Worm (Caenorhabditis elegans) whole organism, L1 larva: Measurements from ENCODE around the gene H27A22.1.
A peak's percentile ranks its signal among the peaks of the same experiment; 100 is the strongest.

Experiments
- C16A3.4 ChIP-seq: fragments of 150-350 bp; optimal IDR thresholded peaks from 2 replicates; lab custom pipeline; 2014; ENCODE audit warnings: missing biosample characterization, missing genetic modification characterization
- Y116A8C.19 ChIP-seq: sonication (generic microtip); optimal IDR thresholded peaks from 2 replicates; lab custom pipeline; 2016; ENCODE audit warnings: missing compliant biosample characterization, missing genetic modification characterization, borderline replicate concordance
- aha-1 ChIP-seq: fragments of 150-350 bp; optimal IDR thresholded peaks from 2 replicates; lab custom pipeline; 2014; ENCODE audit warnings: missing biosample characterization, missing genetic modification characterization
- ceh-8 ChIP-seq: fragments of 200-800 bp; sonication (Bioruptor generic); optimal IDR thresholded peaks from 2 replicates; lab custom pipeline; 2018; ENCODE audit warnings: mild to moderate bottlenecking, missing genetic modification characterization, moderate library complexity, missing compliant biosample characterization
- dsc-1 ChIP-seq: sonication (generic microtip); optimal IDR thresholded peaks from 2 replicates; lab custom pipeline; 2016; ENCODE audit warnings: mild to moderate bottlenecking, missing genetic modification characterization, missing compliant biosample characterization
- fkh-10 ChIP-seq: sonication (generic microtip); optimal IDR thresholded peaks from 2 replicates; lab custom pipeline; 2017; ENCODE audit warnings: missing biosample characterization, missing genetic modification reagents, missing genetic modification characterization
- fkh-4 ChIP-seq: sonication (generic microtip); optimal IDR thresholded peaks from 2 replicates; lab custom pipeline; 2016; ENCODE audit warnings: missing compliant biosample characterization, missing genetic modification characterization, borderline replicate concordance
- hlh-17 ChIP-seq: fragments of 200-800 bp; sonication (Bioruptor generic); optimal IDR thresholded peaks from 2 replicates; lab custom pipeline; 2018; ENCODE audit warnings: missing genetic modification characterization, mild to moderate bottlenecking, missing compliant biosample characterization, moderate library complexity, borderline replicate concordance
- hlh-4 ChIP-seq: sonication (generic microtip); optimal IDR thresholded peaks from 2 replicates; lab custom pipeline; 2016; ENCODE audit warnings: mild to moderate bottlenecking, missing genetic modification characterization, missing compliant biosample characterization
- jun-1 ChIP-seq: fragments of 150-350 bp; optimal IDR thresholded peaks from 2 replicates; lab custom pipeline; 2014; ENCODE audit warnings: missing biosample characterization, missing genetic modification reagents, missing genetic modification characterization
- lin-14 ChIP-seq: fragments of 200-800 bp; sonication (Bioruptor generic); optimal IDR thresholded peaks from 2 replicates; lab custom pipeline; 2018; ENCODE audit warnings: mild to moderate bottlenecking, missing genetic modification characterization, moderate library complexity, missing compliant biosample characterization
- lin-15B ChIP-seq: fragments of 150-350 bp; sonication (generic microtip); optimal IDR thresholded peaks from 3 replicates; lab custom pipeline; 2014; ENCODE audit warnings: missing biosample characterization, missing genetic modification characterization
- lin-35 ChIP-seq, 2 experiments: fragments of 150-350 bp; optimal IDR thresholded peaks; 2 replicates each; lab custom pipeline; 2014; ENCODE audit warnings: missing biosample characterization in 2 of 2, missing genetic modification characterization in 2 of 2, missing genetic modification reagents in 2 of 2
- mdl-1 ChIP-seq, 2 experiments: fragments of 150-350 bp; optimal IDR thresholded peaks; 2 replicates each; lab custom pipeline; 2014 to 2017; ENCODE audit warnings: missing biosample characterization in 2 of 2, missing genetic modification characterization in 2 of 2, inconsistent platforms in 1 of 2
- mef-2 ChIP-seq: fragments of 150-350 bp; optimal IDR thresholded peaks from 2 replicates; lab custom pipeline; 2014; ENCODE audit warnings: missing biosample characterization, missing genetic modification characterization
- nhr-11 ChIP-seq: fragments of 150-350 bp; optimal IDR thresholded peaks from 2 replicates; lab custom pipeline; 2014; ENCODE audit warnings: missing biosample characterization, missing genetic modification characterization
- nhr-19 ChIP-seq: fragments of 200-800 bp; sonication (Bioruptor generic); conservative IDR thresholded peaks from 2 replicates; pipeline ENCODE4 v1.3.6; 2022; ENCODE audit warnings: missing genetic modification characterization, missing compliant biosample characterization
- nhr-237 ChIP-seq: fragments of 150-350 bp; optimal IDR thresholded peaks from 2 replicates; lab custom pipeline; 2014; ENCODE audit warnings: missing biosample characterization, missing genetic modification characterization
- nhr-71 ChIP-seq: sonication (generic microtip); optimal IDR thresholded peaks from 2 replicates; lab custom pipeline; 2016; ENCODE audit warnings: mild to moderate bottlenecking, missing genetic modification characterization, moderate library complexity, missing compliant biosample characterization
- nhr-77 ChIP-seq: fragments of 150-350 bp; optimal IDR thresholded peaks from 2 replicates; lab custom pipeline; 2014; ENCODE audit warnings: missing biosample characterization, missing genetic modification characterization
- pag-3 ChIP-seq: sonication (generic microtip); optimal IDR thresholded peaks from 2 replicates; lab custom pipeline; 2017; ENCODE audit warnings: missing genetic modification characterization, mild to moderate bottlenecking, missing compliant biosample characterization, antibody characterized with exemption, borderline replicate concordance; ENCODE audit not compliant: insufficient read depth
- snpc-4 ChIP-seq: fragments of 150-350 bp; optimal IDR thresholded peaks from 2 replicates; lab custom pipeline; 2014; ENCODE audit warnings: missing biosample characterization, missing genetic modification characterization
- snu-23 ChIP-seq: sonication (generic microtip); optimal IDR thresholded peaks from 2 replicates; lab custom pipeline; 2016; ENCODE audit warnings: missing genetic modification characterization, missing compliant biosample characterization
- sox-4 ChIP-seq: sonication (generic microtip); optimal IDR thresholded peaks from 2 replicates; lab custom pipeline; 2016; ENCODE audit warnings: missing genetic modification characterization, missing compliant biosample characterization
- sptf-1 ChIP-seq: fragments of 150-350 bp; optimal IDR thresholded peaks from 2 replicates; lab custom pipeline; 2014; ENCODE audit warnings: missing biosample characterization, missing genetic modification characterization
- sup-37 ChIP-seq: fragments of 200-800 bp; sonication (Bioruptor generic); optimal IDR thresholded peaks from 2 replicates; lab custom pipeline; 2018; ENCODE audit warnings: mild to moderate bottlenecking, missing genetic modification characterization, missing compliant biosample characterization
- tlp-1 ChIP-seq: fragments of 150-350 bp; optimal IDR thresholded peaks from 2 replicates; lab custom pipeline; 2014; ENCODE audit warnings: missing biosample characterization, missing genetic modification characterization
- unc-130 ChIP-seq: fragments of 150-350 bp; optimal IDR thresholded peaks from 2 replicates; lab custom pipeline; 2017; ENCODE audit warnings: missing biosample characterization, missing genetic modification characterization, inconsistent platforms
- unc-62 ChIP-seq: fragments of 150-350 bp; optimal IDR thresholded peaks from 2 replicates; lab custom pipeline; 2014; ENCODE audit warnings: missing biosample characterization, missing genetic modification reagents, missing genetic modification characterization
- unc-98 ChIP-seq: fragments of 200-800 bp; sonication (Bioruptor generic); IDR thresholded peaks from 2 replicates; pipeline ENCODE4 v1.3.6; 2022; ENCODE audit warnings: missing genetic modification characterization, missing compliant biosample characterization

H27A22.1 gene

DNA sequence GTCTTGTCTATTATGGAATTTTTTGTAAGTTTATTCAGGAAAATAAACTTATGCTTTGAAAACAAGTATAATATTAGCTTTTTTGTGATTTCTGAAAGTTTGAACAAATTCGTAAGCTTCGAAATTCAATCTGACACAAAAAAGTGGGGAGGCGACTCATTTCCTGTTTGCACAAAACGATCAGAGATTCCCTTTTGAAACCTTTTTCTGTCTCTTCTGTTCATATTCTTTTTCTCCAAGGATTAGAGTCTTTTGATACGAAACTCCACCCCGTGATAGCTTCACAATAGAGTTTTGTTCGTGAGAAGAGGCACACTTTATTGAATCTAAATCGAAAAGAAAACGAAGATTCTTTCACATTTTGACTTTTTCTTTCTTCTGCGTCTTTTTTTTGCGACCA lies 38.6 kb downstream of the H27A22.1 start:
- TF ChIP-seq fkh-10 (GFP tag; lab: Kevin White, UChicago) (peak; percentile 74), lin-14 (peak; percentile 45), sup-37 (GFP tag; lab: Kevin White, UChicago) (no peak), dsc-1 (tag; lab: Kevin White, UChicago) (peak; percentile 19)

DNA sequence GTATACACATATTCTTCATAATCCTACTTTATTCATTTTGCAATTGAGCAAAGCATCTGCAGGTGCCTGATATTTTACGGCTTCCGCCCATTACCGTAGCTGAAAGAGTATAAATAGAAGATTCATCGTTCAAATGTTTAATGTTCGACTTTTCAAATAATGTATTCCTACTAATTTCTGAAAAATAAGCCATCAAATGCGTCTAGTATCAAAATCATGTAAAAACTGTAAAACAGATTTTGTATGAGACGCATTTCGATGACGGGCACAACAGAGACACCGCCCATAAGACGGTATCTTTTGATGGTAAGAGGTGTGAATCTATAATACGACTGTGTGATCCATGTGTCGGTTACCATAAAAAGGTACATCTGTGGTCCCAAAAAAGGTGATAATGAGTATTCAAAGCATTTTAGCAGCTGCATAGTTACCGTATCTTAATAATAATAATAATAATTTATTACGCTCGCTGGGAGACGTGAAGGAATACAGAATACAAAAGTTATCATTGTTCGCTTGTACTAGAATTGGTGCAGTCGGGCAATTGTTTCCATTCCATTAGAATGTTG lies 44.8 kb downstream of the H27A22.1 start, which contains the start of the genes C32C4.3 and C32C4.16:
Gene C32C4.3, minus strand, starts transcription at position 101 of the 569 bp plus-strand sequence.
Gene C32C4.16, plus strand, starts transcription at position 519 of the 569 bp plus-strand sequence.
- no peak for TF ChIP-seq tlp-1 (tag; lab: Kevin White, UChicago)
- TF ChIP-seq pag-3 (tag; lab: Kevin White, UChicago): no peak
- no peak for TF ChIP-seq lin-35 (GFP tag; optimal IDR thresholded peaks at IDR 0.05; lab: Kevin White, UChicago)
- TF ChIP-seq sox-4: no peak
- no peak for TF ChIP-seq lin-15B
- TF ChIP-seq unc-62 (GFP tag; lab: Kevin White, UChicago): no peak
- TF ChIP-seq hlh-17: no peak
- no peak for TF ChIP-seq aha-1 (tag; lab: Kevin White, UChicago)
- no peak for TF ChIP-seq mdl-1 (tag; optimal IDR thresholded peaks at IDR 0.05; lab: Kevin White, UChicago)
- TF ChIP-seq ceh-8: no peak
- TF ChIP-seq nhr-71 (tag; lab: Kevin White, UChicago): no peak
- no peak for TF ChIP-seq snu-23 (GFP tag; lab: Kevin White, UChicago)
- TF ChIP-seq mef-2: no peak
- no peak for TF ChIP-seq nhr-11
- no peak for TF ChIP-seq fkh-4
- no peak for TF ChIP-seq hlh-4 (tag; lab: Kevin White, UChicago)
- TF ChIP-seq lin-14: no peak

DNA sequence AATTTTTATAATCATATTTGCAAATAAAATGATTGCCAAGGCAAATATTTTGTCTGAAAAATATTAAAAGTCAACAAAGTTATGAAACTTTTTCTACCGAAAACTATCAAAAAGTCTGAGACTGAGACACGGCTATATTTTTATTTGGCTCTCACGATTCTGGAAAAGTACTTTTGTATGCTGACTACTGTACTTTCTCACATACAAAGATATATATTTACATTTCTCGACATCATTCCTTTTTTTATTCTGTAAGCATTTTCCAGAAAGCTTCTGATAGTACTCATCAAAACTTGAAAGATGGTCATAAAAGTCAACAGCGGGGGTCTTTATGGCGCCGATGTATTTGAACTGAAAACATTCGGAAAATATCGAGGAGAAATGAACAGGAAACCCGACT lies 45.8 kb downstream of the H27A22.1 start, which contains the start of gene aqp-6:
Gene aqp-6, plus strand, starts transcription at position 301 of the 400 bp plus-strand sequence.
- TF ChIP-seq unc-98 (GFP tag; lab: Robert Waterston, UW) (no peak), C16A3.4 (no peak), pag-3 (tag; lab: Kevin White, UChicago) (no peak), snpc-4 (tag; lab: Kevin White, UChicago) (no peak), nhr-77 (no peak), Y116A8C.19 (tag; lab: Kevin White, UChicago) (no peak)

DNA sequence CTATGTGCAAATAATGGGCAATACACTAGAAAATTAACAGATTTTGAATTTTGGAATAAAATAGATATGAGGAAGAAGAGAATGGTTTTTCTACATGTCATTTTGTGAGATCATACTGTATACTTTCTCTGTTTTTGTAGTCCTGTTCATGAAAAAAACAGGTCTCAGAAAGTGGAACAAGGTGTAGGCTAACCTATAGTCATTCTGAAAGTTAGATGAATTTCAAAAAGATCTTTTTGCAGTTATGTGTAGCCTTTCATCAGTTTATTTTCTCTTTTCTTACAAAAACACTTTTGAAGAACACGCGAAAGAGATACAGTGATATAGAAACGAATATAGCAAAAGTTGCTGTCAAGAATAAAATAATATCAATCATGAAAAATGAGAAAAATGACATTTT lies 51.8 kb downstream of the H27A22.1 start, which contains the start of gene ugt-35:
Gene ugt-35, minus strand, starts transcription at position 101 of the 400 bp plus-strand sequence.
- TF ChIP-seq snu-23 (GFP tag; lab: Kevin White, UChicago): no peak
- TF ChIP-seq lin-14: no peak
- TF ChIP-seq sptf-1 (tag; lab: Kevin White, UChicago): no peak
- TF ChIP-seq unc-130 (tag; lab: Kevin White, UChicago): no peak
- TF ChIP-seq Y116A8C.19 (tag; lab: Kevin White, UChicago): no peak
- TF ChIP-seq C16A3.4: no peak
- no peak for TF ChIP-seq nhr-19
- TF ChIP-seq jun-1 (tag; lab: Kevin White, UChicago): no peak
- TF ChIP-seq fkh-4: no peak
- TF ChIP-seq nhr-237 (tag; lab: Kevin White, UChicago): no peak
- TF ChIP-seq nhr-11: no peak
